Fruit fly (Drosophila melanogaster) whole organism, embryonic: ENCODE results near the gene mmy.
A peak's percentile ranks its signal among the peaks of the same experiment; 100 is the strongest.

Experiments used
- CG12236 ChIP-seq: fragments of 200-800 bp; sonication (Bioruptor generic); optimal IDR thresholded peaks from 2 replicates; lab custom pipeline; 2016; ENCODE audit warnings: missing biosample characterization, missing genetic modification characterization
- CG15514 ChIP-seq: fragments of 200-800 bp; sonication (Bioruptor generic); optimal IDR thresholded peaks from 3 replicates; lab custom pipeline; 2017; ENCODE audit warnings: missing biosample characterization, missing genetic modification characterization, mild to moderate bottlenecking, moderate library complexity, missing genetic modification reagents
- CG34376 ChIP-seq: fragments of 200-800 bp; sonication (Bioruptor generic); optimal IDR thresholded peaks from 2 replicates; lab custom pipeline; 2018; ENCODE audit warnings: missing biosample characterization, mild to moderate bottlenecking, missing genetic modification characterization
- CG7839 ChIP-seq: fragments of 200-800 bp; sonication (Bioruptor generic); optimal IDR thresholded peaks from 3 replicates; lab custom pipeline; 2018; ENCODE audit warnings: missing biosample characterization, mild to moderate bottlenecking, missing genetic modification characterization, moderate library complexity
- Hr3 ChIP-seq: fragments of 200-800 bp; sonication (Bioruptor generic); optimal IDR thresholded peaks from 3 replicates; lab custom pipeline; 2016; ENCODE audit warnings: missing biosample characterization, missing genetic modification characterization
- Hr78 ChIP-seq, 2 experiments: fragments of 200-800 bp in 1 of 2; fragments of >200 bp in 1 of 2; sonication (Bioruptor generic) in 1 of 2; optimal IDR thresholded peaks; 2 replicates each; lab custom pipeline; 2017 to 2019; ENCODE audit warnings: missing biosample characterization in 2 of 2, missing genetic modification characterization in 2 of 2, mild to moderate bottlenecking in 1 of 2, moderate library complexity in 1 of 2
- Jarid2 ChIP-seq: fragments of 200-800 bp; sonication (Bioruptor generic); optimal IDR thresholded peaks from 3 replicates; lab custom pipeline; 2017; ENCODE audit warnings: mild to moderate bottlenecking, missing biosample characterization, missing genetic modification reagents, missing genetic modification characterization
- Med ChIP-seq: fragments of 200-800 bp; sonication (Bioruptor generic); peaks from one replicate; lab custom pipeline; 2016; ENCODE audit warnings: missing biosample characterization, missing genetic modification characterization, mild to moderate bottlenecking, inconsistent platforms, moderate library complexity
- NfI ChIP-seq: fragments of 200-800 bp; sonication (Bioruptor generic); optimal IDR thresholded peaks from 3 replicates; lab custom pipeline; 2018; ENCODE audit warnings: missing biosample characterization, mild to moderate bottlenecking, missing genetic modification characterization, moderate library complexity
- kay ChIP-seq: fragments of 200-800 bp; sonication (Bioruptor generic); optimal IDR thresholded peaks from 2 replicates; lab custom pipeline; 2016; ENCODE audit warnings: missing biosample characterization, missing genetic modification characterization
- sens ChIP-seq: fragments of 200-800 bp; sonication (Bioruptor generic); peaks from one replicate; lab custom pipeline; 2016; ENCODE audit warnings: missing biosample characterization, missing genetic modification characterization

mmy gene

dm6 chr2L:6423148-6423547, 50.6 kb downstream of the mmy start, which contains the start of gene Tig (continued):
- TF ChIP-seq Hr78 (GFP tag; optimal IDR thresholded peaks at IDR 0.05; lab: Kevin White, UChicago) (peak in 1 of 2 experiments; percentile 51), NfI (GFP tag; lab: Kevin White, UChicago) (no peak), CG12236 (GFP tag; lab: Kevin White, UChicago) (no peak), sens (GFP tag; lab: Kevin White, UChicago) (peak; percentile 42), kay (GFP tag; lab: Kevin White, UChicago) (no peak), CG34376 (GFP tag; lab: Kevin White, UChicago) (peak; percentile 76), Med (peak; percentile 62), CG7839 (tag; lab: Kevin White, UChicago) (no peak), Jarid2 (peak; percentile 26)

- TF ChIP-seq CG34376 (GFP tag; lab: Kevin White, UChicago) (peak; percentile 31), CG15514 (GFP tag; lab: Kevin White, UChicago) (no peak)
Measured at dm6 chr2L:6422488-6422887, 51.2 kb downstream of the mmy start.

- TF ChIP-seq Hr3 (no peak), Med (peak; percentile 53)
Measured at dm6 chr2L:6421495-6421894, 52.2 kb downstream of the mmy start.
